Fruit fly (Drosophila melanogaster) Kc167 (cell line): ENCODE measurements around the gene Acsx1R.

Experiments used
- insv ChIP-seq: fragments of >200 bp; optimal IDR thresholded peaks from 3 replicates; lab custom pipeline; 2018; ENCODE audit warnings: missing external identifiers
- psq ChIP-seq: fragments of >200 bp; optimal IDR thresholded peaks from 2 replicates; lab custom pipeline; 2017; ENCODE audit warnings: missing external identifiers
- ttk ChIP-seq: sonication (Bioruptor generic); optimal IDR thresholded peaks from 2 replicates; lab custom pipeline; 2017; ENCODE audit warnings: missing external identifiers

DNA sequence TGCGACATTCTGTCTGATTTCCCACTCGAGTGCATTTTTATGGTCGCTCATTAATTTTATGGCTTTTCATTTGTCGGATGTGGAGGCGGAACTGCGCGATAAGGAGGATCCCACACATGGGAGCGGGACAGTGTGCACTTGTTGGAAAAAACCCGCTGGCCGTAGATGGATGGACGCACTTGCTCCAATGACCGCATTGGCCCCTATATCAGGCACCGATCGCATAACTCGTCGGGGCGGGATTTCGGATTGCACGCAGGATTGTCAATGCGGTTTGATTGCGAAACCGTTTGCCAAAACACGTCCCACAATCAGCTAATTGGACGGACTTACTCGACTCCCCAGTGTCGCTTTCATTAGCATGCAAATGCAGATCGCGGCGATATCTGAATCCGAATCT lies 34.4 kb upstream of the Acsx1R start:
- TF ChIP-seq psq (lab: Kevin White, UChicago) (no peak), ttk (lab: Kevin White, UChicago) (no peak), insv (lab: Kevin White, UChicago) (no peak)
